Fruit fly (Drosophila melanogaster): Measurements from ENCODE around the gene CG34292.

DNA sequence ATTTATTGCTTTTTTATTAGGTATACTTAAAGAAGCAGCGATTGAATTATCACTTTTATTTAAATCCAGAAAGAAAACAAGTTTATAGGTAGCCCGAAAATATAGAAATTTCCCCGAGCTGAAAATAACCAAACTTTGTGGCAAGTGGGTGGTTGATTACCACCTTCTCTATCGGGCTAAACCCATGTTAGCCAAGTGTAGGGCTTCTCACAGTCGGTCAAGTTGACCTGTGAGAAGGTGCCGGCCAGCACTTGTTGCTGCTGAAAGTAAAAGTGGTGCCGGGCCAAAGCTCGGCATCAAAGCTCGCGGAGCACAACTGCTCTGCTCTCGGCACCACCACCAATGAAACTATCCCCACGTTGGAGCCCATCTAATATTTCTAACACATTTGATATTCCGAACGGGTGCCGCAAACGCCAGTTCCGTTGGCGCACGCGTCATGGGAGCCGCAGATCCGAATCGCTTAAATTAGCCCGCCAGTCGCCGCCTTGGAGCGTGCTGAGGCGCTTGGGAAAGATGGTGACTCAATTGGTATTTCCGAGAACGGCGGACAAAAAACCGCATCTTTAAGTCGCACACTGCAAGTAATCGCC lies 9.0 kb downstream of the CG34292 start:
- no peak for TF ChIP-seq insv (optimal IDR thresholded peaks at IDR 0.05)
- no peak for TF ChIP-seq ttk (optimal IDR thresholded peaks at IDR 0.05)
- TF ChIP-seq Myc (optimal IDR thresholded peaks at IDR 0.05) = no peak
- TF ChIP-seq h (optimal IDR thresholded peaks at IDR 0.05) = no peak
- no peak for TF ChIP-seq psq (optimal IDR thresholded peaks at IDR 0.05)
